Worm (Caenorhabditis elegans) whole organism, L1 larva: Measurements from ENCODE around the gene emg-1.

ENCODE experiments used
- C04F5.9 ChIP-seq: sonication (generic microtip); optimal IDR thresholded peaks from 2 replicates; lab custom pipeline; 2016; ENCODE audit warnings: missing genetic modification characterization, missing compliant biosample characterization
- ama-1 ChIP-seq: fragments of 150-350 bp; optimal IDR thresholded peaks from 2 replicates; lab custom pipeline; 2014
- egl-27 ChIP-seq, 2 experiments: fragments of 150-350 bp in 1 of 2; sonication (generic microtip); optimal IDR thresholded peaks; 3 replicates each; lab custom pipeline; 2017 to 2018; ENCODE audit warnings: missing biosample characterization in 2 of 2, missing genetic modification characterization in 2 of 2, missing genetic modification reagents in 2 of 2
- mab-9 ChIP-seq: fragments of 200-800 bp; sonication (Bioruptor generic); IDR thresholded peaks from 2 replicates; pipeline ENCODE4 v1.3.6; 2022; ENCODE audit warnings: missing genetic modification reagents, missing genetic modification characterization, missing compliant biosample characterization
- pqm-1 ChIP-seq: sonication (generic microtip); optimal IDR thresholded peaks from 3 replicates; lab custom pipeline; 2017; ENCODE audit warnings: missing biosample characterization, missing genetic modification characterization
- tbx-2 ChIP-seq: sonication (generic microtip); optimal IDR thresholded peaks from 2 replicates; lab custom pipeline; 2016; ENCODE audit warnings: missing genetic modification characterization, missing compliant biosample characterization
- unc-130 ChIP-seq: fragments of 150-350 bp; optimal IDR thresholded peaks from 2 replicates; lab custom pipeline; 2017; ENCODE audit warnings: missing biosample characterization, missing genetic modification characterization, inconsistent platforms
- zag-1 ChIP-seq: fragments of 150-350 bp; optimal IDR thresholded peaks from 2 replicates; lab custom pipeline; 2014; ENCODE audit warnings: missing biosample characterization, missing genetic modification characterization
- zip-4 ChIP-seq: fragments of 200-800 bp; sonication (Bioruptor generic); optimal IDR thresholded peaks from 2 replicates; lab custom pipeline; 2018; ENCODE audit warnings: mild to moderate bottlenecking, missing genetic modification characterization, moderate library complexity, missing compliant biosample characterization

- no peak for TF ChIP-seq tbx-2
- no peak for TF ChIP-seq unc-130
- no peak for TF ChIP-seq egl-27 (tag; optimal IDR thresholded peaks at IDR 0.05; lab: Kevin White, UChicago)
- TF ChIP-seq ama-1 (lab: Kevin White, UChicago) = no peak
- TF ChIP-seq zag-1 (tag; lab: Kevin White, UChicago) = no peak
- TF ChIP-seq C04F5.9 (tag; lab: Kevin White, UChicago) = no peak
- TF ChIP-seq zip-4 = no peak
- TF ChIP-seq mab-9 (GFP tag; lab: Robert Waterston, UW) = no peak
- no peak for TF ChIP-seq pqm-1 (tag; lab: Kevin White, UChicago)
Measured at ce11 chrIII:10637933-10638332, 11.4 kb upstream of the emg-1 start.
